Worm (Caenorhabditis elegans): ENCODE measurements around the gene scl-15.

DNA sequence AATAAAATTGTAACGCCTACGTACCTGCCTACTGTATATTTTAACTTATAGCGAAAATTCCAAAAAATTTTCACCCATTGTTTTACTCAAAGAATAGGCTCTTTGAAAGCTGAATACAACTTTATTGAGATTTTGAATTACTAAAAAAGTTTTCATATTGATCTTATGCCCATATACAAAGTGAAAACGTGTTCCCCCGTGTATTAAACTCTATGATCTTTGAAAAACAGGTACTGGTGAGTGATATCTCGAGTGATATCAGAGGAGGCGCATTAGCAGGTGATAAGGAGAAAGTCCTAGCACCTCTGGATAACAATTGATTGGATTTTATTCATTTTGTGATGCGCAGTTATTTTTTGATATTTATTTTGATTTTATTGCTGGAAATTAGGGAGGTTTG, 44.3 kb downstream of the scl-15 start, which contains the start of gene C17F4.3:
- no peak for TF ChIP-seq flt-1 (GFP tag; IDR thresholded peaks at IDR 0.05)
- no peak for TF ChIP-seq ref-1 (GFP tag; conservative IDR thresholded peaks at IDR 0.05)
- TF ChIP-seq T22C8.4 (GFP tag; IDR thresholded peaks at IDR 0.05) = no peak
- no peak for TF ChIP-seq cog-1 (tag; optimal IDR thresholded peaks at IDR 0.05)

Data from whole organism, midembryonic.